Fruit fly (Drosophila melanogaster) whole organism, adult: Measurements from ENCODE around the gene CG1750.

ENCODE experiments used
- CG11617 ChIP-seq: fragments of 200-800 bp; sonication (Bioruptor generic); optimal IDR thresholded peaks from 2 replicates; lab custom pipeline; 2017; ENCODE audit warnings: mild to moderate bottlenecking, missing biosample characterization, missing genetic modification reagents, missing genetic modification characterization
- CG12768 ChIP-seq: fragments of 200-800 bp; sonication (Bioruptor generic); optimal IDR thresholded peaks from 2 replicates; lab custom pipeline; 2017; ENCODE audit warnings: missing biosample characterization, missing genetic modification characterization, mild to moderate bottlenecking, moderate library complexity, missing genetic modification reagents
- CG14711 ChIP-seq: fragments of 200-800 bp; sonication (Bioruptor generic); optimal IDR thresholded peaks from 2 replicates; lab custom pipeline; 2018; ENCODE audit warnings: missing biosample characterization, mild to moderate bottlenecking, missing genetic modification characterization, moderate library complexity
- CG1620 ChIP-seq: fragments of 200-800 bp; sonication (Bioruptor generic); optimal IDR thresholded peaks from 2 replicates; lab custom pipeline; 2016; ENCODE audit warnings: missing biosample characterization, missing genetic modification characterization
- CG33017 ChIP-seq: fragments of 200-800 bp; sonication (Bioruptor generic); optimal IDR thresholded peaks from 2 replicates; lab custom pipeline; 2018; ENCODE audit warnings: missing biosample characterization, mild to moderate bottlenecking, missing genetic modification characterization, moderate library complexity
- CG5204 ChIP-seq: fragments of 200-800 bp; sonication (Bioruptor generic); optimal IDR thresholded peaks from 2 replicates; lab custom pipeline; 2016; ENCODE audit warnings: missing biosample characterization, missing genetic modification characterization
- CG7045 ChIP-seq: fragments of 200-800 bp; sonication (Bioruptor generic); optimal IDR thresholded peaks from 2 replicates; lab custom pipeline; 2017; ENCODE audit warnings: missing biosample characterization, mild to moderate bottlenecking, missing genetic modification characterization
- CG7101 ChIP-seq: fragments of 200-800 bp; sonication (Bioruptor generic); optimal IDR thresholded peaks from 2 replicates; lab custom pipeline; 2018; ENCODE audit warnings: missing biosample characterization, mild to moderate bottlenecking, missing genetic modification characterization, moderate library complexity
- Clk ChIP-seq: fragments of 200-800 bp; sonication (Bioruptor generic); optimal IDR thresholded peaks from 2 replicates; lab custom pipeline; 2017; ENCODE audit warnings: missing biosample characterization, missing genetic modification characterization
- Crg-1 ChIP-seq: fragments of 200-800 bp; sonication (Bioruptor generic); optimal IDR thresholded peaks from 2 replicates; lab custom pipeline; 2016; ENCODE audit warnings: missing biosample characterization, missing genetic modification characterization
- Hr96 ChIP-seq: fragments of 200-800 bp; sonication (Bioruptor generic); optimal IDR thresholded peaks from 2 replicates; lab custom pipeline; 2016; ENCODE audit warnings: missing biosample characterization, missing genetic modification characterization
- Mnt ChIP-seq: fragments of 200-800 bp; sonication (Bioruptor generic); optimal IDR thresholded peaks from 2 replicates; lab custom pipeline; 2016; ENCODE audit warnings: missing biosample characterization, mild to moderate bottlenecking, missing genetic modification characterization
- bab1 ChIP-seq: fragments of 200-800 bp; sonication (Bioruptor generic); optimal IDR thresholded peaks from 3 replicates; lab custom pipeline; 2019; ENCODE audit warnings: missing biosample characterization, mild to moderate bottlenecking, missing genetic modification characterization, moderate library complexity
- cic ChIP-seq: fragments of 200-800 bp; sonication (Bioruptor generic); optimal IDR thresholded peaks from 2 replicates; lab custom pipeline; 2017; ENCODE audit warnings: missing biosample characterization, mild to moderate bottlenecking, missing genetic modification characterization, moderate library complexity
- cnc ChIP-seq, 2 experiments: fragments of >200 bp; optimal IDR thresholded peaks; 2 replicates each; lab custom pipeline; 2017
- kay ChIP-seq: fragments of 200-800 bp; sonication (Bioruptor generic); peaks from one replicate; lab custom pipeline; 2016; ENCODE audit warnings: missing biosample characterization, missing genetic modification characterization, borderline replicate concordance
- ovo ChIP-seq: fragments of 200-800 bp; sonication (Bioruptor generic); optimal IDR thresholded peaks from 2 replicates; lab custom pipeline; 2016; ENCODE audit warnings: missing biosample characterization, missing genetic modification characterization
- pad ChIP-seq: fragments of 200-800 bp; sonication (Bioruptor generic); optimal IDR thresholded peaks from 3 replicates; lab custom pipeline; 2017; ENCODE audit warnings: missing biosample characterization, missing genetic modification characterization, mild to moderate bottlenecking, moderate library complexity, missing genetic modification reagents
- tj ChIP-seq: fragments of 200-800 bp; sonication (Bioruptor generic); optimal IDR thresholded peaks from 3 replicates; lab custom pipeline; 2017; ENCODE audit warnings: missing biosample characterization, mild to moderate bottlenecking, missing genetic modification characterization, moderate library complexity
- toe ChIP-seq: fragments of 200-800 bp; sonication (Bioruptor generic); optimal IDR thresholded peaks from 2 replicates; lab custom pipeline; 2016; ENCODE audit warnings: missing biosample characterization, missing genetic modification characterization

Gene CG1750

dm6 chr3R:31215830-31216229, 38.9 kb downstream of the CG1750 start, which contains the start of gene CG15561:
Gene CG15561 (minus strand): TSS chr3R:31215942.
- TF ChIP-seq cnc (optimal IDR thresholded peaks at IDR 0.05; lab: Kevin White, UChicago) (no peak), CG7101 (tag; lab: Kevin White, UChicago) (peak; percentile 46), Hr96 (no peak), Crg-1 (peak; percentile 60), CG1620 (peak; percentile 23), CG7045 (no peak), cic (GFP tag; lab: Kevin White, UChicago) (peak; percentile 28), CG33017 (tag; lab: Kevin White, UChicago) (no peak), kay (GFP tag; lab: Kevin White, UChicago) (no peak), CG11617 (GFP tag; lab: Kevin White, UChicago) (no peak), CG12768 (GFP tag; lab: Kevin White, UChicago) (no peak), tj (GFP tag; lab: Kevin White, UChicago) (peak; percentile 21), bab1 (peak; percentile 86), CG5204 (GFP tag; lab: Kevin White, UChicago) (no peak), toe (GFP tag; lab: Kevin White, UChicago) (no peak), ovo (GFP tag; lab: Kevin White, UChicago) (no peak), CG14711 (tag; lab: Kevin White, UChicago) (peak; percentile 34), pad (GFP tag; lab: Kevin White, UChicago) (peak; percentile 39), Clk (GFP tag; lab: Kevin White, UChicago) (no peak), Mnt (GFP tag; lab: Kevin White, UChicago) (peak; percentile 100)

dm6 chr3R:31213227-31213626, 41.5 kb downstream of the CG1750 start, which contains the start of the genes Zwilch and CG1542:
Gene Zwilch (minus strand): TSS chr3R:31213376.
Gene CG1542 (plus strand): TSS chr3R:31213458.
- TF ChIP-seq bab1 (peak; percentile 35), Mnt (GFP tag; lab: Kevin White, UChicago) (peak; percentile 98), CG7101 (tag; lab: Kevin White, UChicago) (no peak)

dm6 chr3R:31210630-31211029, 44.1 kb downstream of the CG1750 start, which contains the start of gene chp:
Gene chp (minus strand): TSS chr3R:31210730.
- TF ChIP-seq pad (GFP tag; lab: Kevin White, UChicago) (no peak), cic (GFP tag; lab: Kevin White, UChicago) (no peak), CG14711 (tag; lab: Kevin White, UChicago) (no peak), Hr96 (no peak), cnc (optimal IDR thresholded peaks at IDR 0.05; lab: Kevin White, UChicago) (no peak), ovo (GFP tag; lab: Kevin White, UChicago) (no peak)
